Fruit fly (Drosophila melanogaster) whole organism, embryonic: ENCODE results near the gene Tmx3.

Source experiments
- Ada2b ChIP-seq: fragments of 200-800 bp; sonication (Bioruptor generic); IDR thresholded peaks from 2 replicates; pipeline ENCODE4 v1.3.6; 2022; ENCODE audit warnings: missing biosample characterization, missing genetic modification characterization
- Atf6 ChIP-seq: fragments of 200-800 bp; sonication (Bioruptor generic); IDR thresholded peaks from 2 replicates; pipeline ENCODE4 v1.3.6; 2022; ENCODE audit warnings: missing biosample characterization, missing genetic modification characterization
- Awh ChIP-seq: fragments of 200-800 bp; sonication (Bioruptor generic); IDR thresholded peaks from 2 replicates; pipeline ENCODE4, ENCODE4 v1.3.6; 2022; ENCODE audit warnings: missing biosample characterization, missing genetic modification characterization
- CG11695 ChIP-seq: fragments of 200-800 bp; sonication (Bioruptor generic); IDR thresholded peaks from 3 replicates; pipeline ENCODE4 v1.3.6; 2022; ENCODE audit warnings: missing biosample characterization, missing genetic modification characterization
- CG12236 ChIP-seq: fragments of 200-800 bp; sonication (Bioruptor generic); optimal IDR thresholded peaks from 2 replicates; lab custom pipeline; 2016; ENCODE audit warnings: missing biosample characterization, missing genetic modification characterization
- CG12299 ChIP-seq: fragments of 200-800 bp; sonication (Bioruptor generic); optimal IDR thresholded peaks from 2 replicates; lab custom pipeline; 2018; ENCODE audit warnings: missing biosample characterization, mild to moderate bottlenecking, missing genetic modification characterization
- CG1233 ChIP-seq: fragments of 200-800 bp; sonication (Bioruptor generic); optimal IDR thresholded peaks from 4 replicates; lab custom pipeline; 2018; ENCODE audit warnings: missing biosample characterization, mild to moderate bottlenecking, missing genetic modification characterization
- CG17186 ChIP-seq: fragments of 200-800 bp; sonication (Bioruptor generic); optimal IDR thresholded peaks from 3 replicates; lab custom pipeline; 2017; ENCODE audit warnings: missing biosample characterization, missing genetic modification reagents, missing genetic modification characterization
- CG18476 ChIP-seq: fragments of 200-800 bp; sonication (Bioruptor generic); optimal IDR thresholded peaks from 2 replicates; lab custom pipeline; 2016; ENCODE audit warnings: missing biosample characterization, mild to moderate bottlenecking, missing genetic modification characterization
- CG2129 ChIP-seq: fragments of 200-800 bp; sonication (Bioruptor generic); IDR thresholded peaks from 2 replicates; pipeline ENCODE4 v1.3.6; 2022; ENCODE audit warnings: missing biosample characterization, missing genetic modification characterization; ENCODE audit not compliant: partially characterized antibody
- CG2678 ChIP-seq: fragments of 200-800 bp; sonication (Bioruptor generic); optimal IDR thresholded peaks from 3 replicates; lab custom pipeline; 2019; ENCODE audit warnings: missing biosample characterization, mild to moderate bottlenecking, missing genetic modification characterization, moderate library complexity
- CG2875 ChIP-seq: fragments of 200-800 bp; sonication (Bioruptor generic); optimal IDR thresholded peaks from 2 replicates; lab custom pipeline; 2017; ENCODE audit warnings: missing biosample characterization, mild to moderate bottlenecking, missing genetic modification characterization, missing genetic modification reagents
- CG30020 ChIP-seq: fragments of 200-800 bp; optimal IDR thresholded peaks from 2 replicates; lab custom pipeline; 2019; ENCODE audit warnings: missing biosample characterization, mild to moderate bottlenecking, missing genetic modification characterization, moderate library complexity
- CG31441 ChIP-seq: fragments of 200-800 bp; sonication (Bioruptor generic); IDR thresholded peaks from 2 replicates; pipeline ENCODE4 v1.3.6; 2022; ENCODE audit warnings: missing biosample characterization, missing genetic modification characterization
- CG4617 ChIP-seq: fragments of 200-800 bp; sonication (Bioruptor generic); optimal IDR thresholded peaks from 3 replicates; lab custom pipeline; 2016; ENCODE audit warnings: missing biosample characterization, missing genetic modification characterization, borderline replicate concordance
- Chrac-16 ChIP-seq: fragments of 200-800 bp; sonication (Bioruptor generic); optimal IDR thresholded peaks from 3 replicates; lab custom pipeline; 2016; ENCODE audit warnings: missing biosample characterization, missing genetic modification characterization
- Dad ChIP-seq: fragments of 200-800 bp; sonication (Bioruptor generic); optimal IDR thresholded peaks from 3 replicates; lab custom pipeline; 2016; ENCODE audit warnings: missing biosample characterization, missing genetic modification characterization
- Dfd ChIP-seq, 2 experiments: fragments of >200 bp; optimal IDR thresholded peaks; 2 replicates each; lab custom pipeline; 2017; ENCODE audit warnings: missing biosample characterization in 2 of 2, missing genetic modification characterization in 2 of 2
- Dp ChIP-seq: fragments of 200-800 bp; sonication (Bioruptor generic); optimal IDR thresholded peaks from 2 replicates; lab custom pipeline; 2018; ENCODE audit warnings: missing biosample characterization, mild to moderate bottlenecking, missing genetic modification characterization, moderate library complexity
- E2f2 ChIP-seq: fragments of 200-800 bp; sonication (Bioruptor generic); IDR thresholded peaks from 2 replicates; pipeline ENCODE4 v1.3.6; 2022; ENCODE audit warnings: missing biosample characterization, missing genetic modification characterization
- Elba2 ChIP-seq: fragments of 200-800 bp; sonication (Bioruptor generic); optimal IDR thresholded peaks from 3 replicates; lab custom pipeline; 2016; ENCODE audit warnings: missing biosample characterization, missing genetic modification characterization
- GATAe ChIP-seq: fragments of 200-800 bp; sonication (Bioruptor generic); conservative IDR thresholded peaks from 2 replicates; pipeline ENCODE4 v1.3.6; 2022; ENCODE audit warnings: missing biosample characterization, missing genetic modification characterization
- H15 ChIP-seq: fragments of 200-800 bp; sonication (Bioruptor generic); IDR thresholded peaks from 3 replicates; pipeline ENCODE4 v1.3.6; 2022; ENCODE audit warnings: missing biosample characterization, missing genetic modification characterization
- Hr3 ChIP-seq: fragments of 200-800 bp; sonication (Bioruptor generic); optimal IDR thresholded peaks from 3 replicates; lab custom pipeline; 2016; ENCODE audit warnings: missing biosample characterization, missing genetic modification characterization
- Hr39 ChIP-seq: fragments of >200 bp; optimal IDR thresholded peaks from 2 replicates; lab custom pipeline; 2017
- MESR4 ChIP-seq: fragments of 200-800 bp; sonication (Bioruptor generic); optimal IDR thresholded peaks from 2 replicates; lab custom pipeline; 2018; ENCODE audit warnings: missing biosample characterization, mild to moderate bottlenecking, missing genetic modification characterization, moderate library complexity
- NfI ChIP-seq: fragments of 200-800 bp; sonication (Bioruptor generic); optimal IDR thresholded peaks from 3 replicates; lab custom pipeline; 2018; ENCODE audit warnings: missing biosample characterization, mild to moderate bottlenecking, missing genetic modification characterization, moderate library complexity
- Oli ChIP-seq: fragments of 200-800 bp; sonication (Bioruptor generic); optimal IDR thresholded peaks from 2 replicates; lab custom pipeline; 2018; ENCODE audit warnings: missing biosample characterization, mild to moderate bottlenecking, missing genetic modification characterization, moderate library complexity
- Stat92E ChIP-seq, 3 experiments: fragments of >200 bp in 2 of 3; fragments of 200-800 bp in 1 of 3; sonication (Bioruptor generic) in 1 of 3; optimal IDR thresholded peaks; 2 replicates each; lab custom pipeline; 2017 to 2019; ENCODE audit warnings: missing biosample characterization in 3 of 3, missing genetic modification characterization in 3 of 3, mild to moderate bottlenecking in 1 of 3, moderate library complexity in 1 of 3
- caup ChIP-seq: fragments of 200-800 bp; sonication (Bioruptor generic); optimal IDR thresholded peaks from 3 replicates; lab custom pipeline; 2017; ENCODE audit warnings: missing biosample characterization, mild to moderate bottlenecking, missing genetic modification characterization, moderate library complexity; ENCODE audit not compliant: severe bottlenecking
- chif ChIP-seq, 2 experiments: fragments of 200-800 bp; sonication (Bioruptor generic); optimal IDR thresholded peaks; 3 replicates each; lab custom pipeline; 2016; ENCODE audit warnings: missing biosample characterization in 2 of 2, missing genetic modification characterization in 2 of 2
- ci ChIP-seq: fragments of 200-800 bp; sonication (Bioruptor generic); IDR thresholded peaks from 3 replicates; pipeline ENCODE4 v1.3.6; 2022; ENCODE audit warnings: missing biosample characterization, missing genetic modification characterization
- crc ChIP-seq: fragments of 200-800 bp; sonication (Bioruptor generic); optimal IDR thresholded peaks from 2 replicates; lab custom pipeline; 2016; ENCODE audit warnings: missing biosample characterization, missing genetic modification characterization
- crol ChIP-seq: fragments of 200-800 bp; sonication (Bioruptor generic); IDR thresholded peaks from 2 replicates; pipeline ENCODE4 v1.3.6; 2022; ENCODE audit warnings: missing biosample characterization, missing genetic modification characterization
- emc ChIP-seq: fragments of 200-800 bp; sonication (Bioruptor generic); optimal IDR thresholded peaks from 2 replicates; lab custom pipeline; 2016; ENCODE audit warnings: missing biosample characterization, missing genetic modification characterization
- gce ChIP-seq: fragments of 200-800 bp; sonication (Bioruptor generic); IDR thresholded peaks from 3 replicates; pipeline ENCODE4 v1.3.6; 2022; ENCODE audit warnings: missing biosample characterization, missing genetic modification characterization
- hkb ChIP-seq, 2 experiments: fragments of 200-800 bp in 1 of 2; fragments of >200 bp in 1 of 2; sonication (Bioruptor generic) in 1 of 2; IDR thresholded peaks in 1 of 2; optimal IDR thresholded peaks in 1 of 2; 2 replicates each; pipeline versions ENCODE4 v1.3.6 to Lab custom; 2017 to 2022; ENCODE audit warnings: missing biosample characterization in 1 of 2, missing genetic modification characterization in 1 of 2
- insv ChIP-seq, 2 experiments: fragments of 200-800 bp; sonication (Bioruptor generic); optimal IDR thresholded peaks; 3 replicates each; lab custom pipeline; 2016 to 2018; ENCODE audit warnings: missing biosample characterization in 2 of 2, missing genetic modification characterization in 2 of 2
- kah ChIP-seq: fragments of 200-800 bp; sonication (Bioruptor generic); optimal IDR thresholded peaks from 2 replicates; lab custom pipeline; 2018; ENCODE audit warnings: missing biosample characterization, mild to moderate bottlenecking, missing genetic modification characterization
- kni ChIP-seq: fragments of 200-800 bp; sonication (Bioruptor generic); optimal IDR thresholded peaks from 3 replicates; lab custom pipeline; 2017; ENCODE audit warnings: mild to moderate bottlenecking, missing biosample characterization, missing genetic modification reagents, missing genetic modification characterization
- mld ChIP-seq: fragments of 200-800 bp; sonication (Bioruptor generic); IDR thresholded peaks from 3 replicates; pipeline ENCODE4 v1.3.6; 2022; ENCODE audit warnings: missing biosample characterization, missing genetic modification characterization; ENCODE audit not compliant: partially characterized antibody
- nau ChIP-seq: fragments of 200-800 bp; sonication (Bioruptor generic); optimal IDR thresholded peaks from 3 replicates; lab custom pipeline; 2017; ENCODE audit warnings: missing biosample characterization, mild to moderate bottlenecking, missing genetic modification characterization, missing genetic modification reagents
- nmo ChIP-seq: fragments of 200-800 bp; sonication (Bioruptor generic); optimal IDR thresholded peaks from 2 replicates; lab custom pipeline; 2018; ENCODE audit warnings: missing biosample characterization, mild to moderate bottlenecking, missing genetic modification characterization, moderate library complexity
- pzg ChIP-seq: fragments of 200-800 bp; sonication (Bioruptor generic); optimal IDR thresholded peaks from 3 replicates; lab custom pipeline; 2018; ENCODE audit warnings: missing biosample characterization, mild to moderate bottlenecking, missing genetic modification characterization, moderate library complexity
- repo ChIP-seq: fragments of 200-800 bp; sonication (Bioruptor generic); optimal IDR thresholded peaks from 2 replicates; lab custom pipeline; 2016; ENCODE audit warnings: missing biosample characterization, missing genetic modification characterization
- run ChIP-seq: fragments of 200-800 bp; sonication (Bioruptor generic); optimal IDR thresholded peaks from 3 replicates; lab custom pipeline; 2018; ENCODE audit warnings: missing biosample characterization, mild to moderate bottlenecking, missing genetic modification characterization
- seq ChIP-seq: fragments of 200-800 bp; sonication (Bioruptor generic); IDR thresholded peaks from 2 replicates; pipeline ENCODE4 v1.3.6; 2022; ENCODE audit warnings: missing biosample characterization, missing genetic modification characterization
- vfl ChIP-seq: fragments of 200-800 bp; sonication (Bioruptor generic); optimal IDR thresholded peaks from 2 replicates; lab custom pipeline; 2016; ENCODE audit warnings: missing biosample characterization, missing genetic modification characterization
- yki ChIP-seq: fragments of >200 bp; optimal IDR thresholded peaks from 3 replicates; lab custom pipeline; 2018
- zf30C ChIP-seq: fragments of 200-800 bp; sonication (Bioruptor generic); optimal IDR thresholded peaks from 3 replicates; lab custom pipeline; 2018; ENCODE audit warnings: missing biosample characterization, mild to moderate bottlenecking, missing genetic modification characterization

Gene Tmx3

DNA sequence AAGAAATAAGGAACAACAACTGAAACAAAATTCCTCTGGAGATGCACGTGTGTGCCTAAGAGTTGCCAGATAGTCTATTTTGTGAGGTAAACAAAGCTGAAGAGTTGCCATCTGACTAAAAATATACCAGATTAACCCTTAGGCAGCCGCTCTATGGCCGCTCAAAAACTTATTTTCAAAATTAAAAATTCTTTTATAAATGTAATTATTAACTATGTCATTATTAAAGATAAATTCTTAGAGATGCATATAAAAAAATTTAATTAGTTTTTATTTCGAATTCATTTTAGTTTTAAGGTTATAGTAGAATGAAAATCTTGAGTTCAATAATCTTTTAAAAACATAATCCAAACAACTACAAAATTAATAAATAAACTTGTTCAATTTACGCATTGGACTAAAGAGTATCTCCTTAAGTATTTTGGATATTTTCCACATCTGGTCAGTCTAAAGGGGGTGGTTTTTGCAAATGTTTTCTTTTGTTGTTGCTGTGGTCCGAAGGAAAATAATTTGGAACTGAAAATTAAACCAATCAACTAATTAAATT is at the start of gene Tmx3 (continued):
- TF ChIP-seq Stat92E (GFP tag; optimal IDR thresholded peaks at IDR 0.05; lab: Kevin White, UChicago) (peak in 1 of 3 experiments; percentile 45), nau (GFP tag; lab: Kevin White, UChicago) (peak; percentile 39), Elba2 (GFP tag; lab: Kevin White, UChicago) (peak; percentile 59), yki (no peak), Oli (tag; lab: Kevin White, UChicago) (peak; percentile 81), kah (peak; percentile 66), H15 (peak; percentile 92), seq (GFP tag; lab: Robert Waterston, UW) (peak; percentile 58), pzg (peak; percentile 53), CG12299 (peak; percentile 85), Dad (GFP tag; lab: Kevin White, UChicago) (peak; percentile 58), run (tag; lab: Kevin White, UChicago) (peak; percentile 30), CG31441 (GFP tag; lab: Robert Waterston, UW) (peak; percentile 93), vfl (GFP tag; lab: Kevin White, UChicago) (peak; percentile 49), kni (GFP tag; lab: Kevin White, UChicago) (no peak), CG11695 (GFP tag; lab: Robert Waterston, UW) (peak; percentile 88), Hr3 (GFP tag; lab: Kevin White, UChicago) (peak; percentile 93), hkb (optimal IDR thresholded peaks at IDR 0.05; lab: Kevin White, UChicago) (no peak), hkb (GFP tag; IDR thresholded peaks at IDR 0.05; lab: Robert Waterston, UW) (peak; percentile 84), Ada2b (GFP tag; lab: Robert Waterston, UW) (peak; percentile 68), CG2129 (GFP tag; lab: Robert Waterston, UW) (no peak), CG17186 (GFP tag; lab: Kevin White, UChicago) (peak; percentile 11), CG1233 (GFP tag; lab: Kevin White, UChicago) (peak; percentile 85), chif (GFP tag; optimal IDR thresholded peaks at IDR 0.05; lab: Kevin White, UChicago) (peak; percentile 42 to 45), CG4617 (peak; percentile 90), CG30020 (tag; lab: Kevin White, UChicago) (peak; percentile 76), Chrac-16 (GFP tag; lab: Kevin White, UChicago) (peak; percentile 86), GATAe (peak; percentile 42), E2f2 (GFP tag; lab: Robert Waterston, UW) (peak; percentile 73), Atf6 (GFP tag; lab: Robert Waterston, UW) (peak; percentile 89), Dp (GFP tag; lab: Kevin White, UChicago) (peak; percentile 28), CG18476 (GFP tag; lab: Kevin White, UChicago) (no peak), CG2875 (GFP tag; lab: Kevin White, UChicago) (peak; percentile 54), caup (GFP tag; lab: Kevin White, UChicago) (peak; percentile 62), ci (GFP tag; lab: Robert Waterston, UW) (peak; percentile 93), Awh (GFP tag; lab: Robert Waterston, UW) (peak; percentile 88), CG12236 (GFP tag; lab: Kevin White, UChicago) (no peak), zf30C (no peak), emc (peak; percentile 19), mld (GFP tag; lab: Robert Waterston, UW) (no peak), MESR4 (GFP tag; lab: Kevin White, UChicago) (no peak), Hr39 (lab: Kevin White, UChicago) (no peak), CG2678 (tag; lab: Kevin White, UChicago) (peak; percentile 92), crc (no peak), nmo (GFP tag; lab: Kevin White, UChicago) (peak; percentile 96), Dfd (GFP tag; optimal IDR thresholded peaks at IDR 0.05; lab: Kevin White, UChicago) (no peak), crol (GFP tag; lab: Robert Waterston, UW) (0 out of 2 replicates have a peak, but pooled peaks have one; percentile 20), insv (GFP tag; optimal IDR thresholded peaks at IDR 0.05; lab: Kevin White, UChicago) (peak in 1 of 2 experiments; percentile 58), repo (GFP tag; lab: Kevin White, UChicago) (no peak), NfI (GFP tag; lab: Kevin White, UChicago) (peak; percentile 86), gce (GFP tag; lab: Robert Waterston, UW) (peak; percentile 76; the same call in 2 of the 3 replicates)
